Fruit fly (Drosophila melanogaster) whole organism, embryonic: ENCODE data around the gene Bsg.

Source experiments
- Atf3 ChIP-seq: fragments of 200-800 bp; sonication (Bioruptor generic); optimal IDR thresholded peaks from 3 replicates; lab custom pipeline; 2016; ENCODE audit warnings: missing biosample characterization, missing genetic modification characterization
- Bgb ChIP-seq: fragments of 200-800 bp; sonication (Bioruptor generic); IDR thresholded peaks from 2 replicates; pipeline ENCODE4 v1.3.6; 2022; ENCODE audit warnings: missing biosample characterization, missing genetic modification characterization; ENCODE audit not compliant: partially characterized antibody
- CG10267 ChIP-seq: fragments of 200-800 bp; sonication (Bioruptor generic); optimal IDR thresholded peaks from 2 replicates; lab custom pipeline; 2018; ENCODE audit warnings: missing biosample characterization, mild to moderate bottlenecking, missing genetic modification characterization, moderate library complexity
- CG11085 ChIP-seq: fragments of 200-800 bp; sonication (Bioruptor generic); IDR thresholded peaks from 2 replicates; pipeline ENCODE4 v1.3.6; 2022; ENCODE audit warnings: missing biosample characterization, missing genetic modification characterization
- CG11456 ChIP-seq: fragments of 200-800 bp; sonication (Bioruptor generic); IDR thresholded peaks from 3 replicates; pipeline ENCODE4 v1.3.6; 2022; ENCODE audit warnings: missing biosample characterization, missing genetic modification characterization
- CG14014 ChIP-seq: fragments of 200-800 bp; sonication (Bioruptor generic); IDR thresholded peaks from 2 replicates; pipeline ENCODE4 v1.3.6; 2022; ENCODE audit warnings: missing biosample characterization, missing genetic modification characterization
- CG15601 ChIP-seq: fragments of 200-800 bp; sonication (Bioruptor generic); optimal IDR thresholded peaks from 3 replicates; lab custom pipeline; 2019; ENCODE audit warnings: missing biosample characterization, mild to moderate bottlenecking, missing genetic modification characterization, moderate library complexity
- CG16779 ChIP-seq: fragments of 200-800 bp; sonication (Bioruptor generic); IDR thresholded peaks from 2 replicates; pipeline ENCODE4 v1.3.6; 2022; ENCODE audit warnings: missing biosample characterization, missing genetic modification characterization
- CG17186 ChIP-seq: fragments of 200-800 bp; sonication (Bioruptor generic); optimal IDR thresholded peaks from 3 replicates; lab custom pipeline; 2017; ENCODE audit warnings: missing biosample characterization, missing genetic modification reagents, missing genetic modification characterization
- CG2116 ChIP-seq: fragments of 200-800 bp; sonication (Bioruptor generic); optimal IDR thresholded peaks from 3 replicates; lab custom pipeline; 2018; ENCODE audit warnings: missing biosample characterization, mild to moderate bottlenecking, missing genetic modification characterization
- CG2202 ChIP-seq: fragments of 200-800 bp; sonication (Bioruptor generic); optimal IDR thresholded peaks from 2 replicates; lab custom pipeline; 2018; ENCODE audit warnings: missing biosample characterization, mild to moderate bottlenecking, missing genetic modification characterization
- CG2889 ChIP-seq: fragments of 200-800 bp; sonication (Bioruptor generic); IDR thresholded peaks from 3 replicates; pipeline ENCODE4 v1.3.6; 2022; ENCODE audit warnings: missing biosample characterization, missing genetic modification characterization
- CG6791 ChIP-seq: fragments of 200-800 bp; sonication (Bioruptor generic); IDR thresholded peaks from 3 replicates; pipeline ENCODE4 v1.3.6; 2022; ENCODE audit warnings: missing biosample characterization, missing genetic modification characterization; ENCODE audit not compliant: partially characterized antibody
- CG7839 ChIP-seq: fragments of 200-800 bp; sonication (Bioruptor generic); optimal IDR thresholded peaks from 3 replicates; lab custom pipeline; 2018; ENCODE audit warnings: missing biosample characterization, mild to moderate bottlenecking, missing genetic modification characterization, moderate library complexity
- CG8478 ChIP-seq: fragments of >200 bp; optimal IDR thresholded peaks from 2 replicates; lab custom pipeline; 2018
- CG8765 ChIP-seq: fragments of 200-800 bp; sonication (Bioruptor generic); IDR thresholded peaks from 2 replicates; pipeline ENCODE4 v1.3.6; 2022; ENCODE audit warnings: missing biosample characterization, missing genetic modification characterization
- CTCF ChIP-seq: fragments of 200-800 bp; sonication (Bioruptor generic); optimal IDR thresholded peaks from 2 replicates; lab custom pipeline; 2017; ENCODE audit warnings: missing biosample characterization, mild to moderate bottlenecking, missing genetic modification characterization, moderate library complexity
- Chrac-16 ChIP-seq: fragments of 200-800 bp; sonication (Bioruptor generic); optimal IDR thresholded peaks from 3 replicates; lab custom pipeline; 2016; ENCODE audit warnings: missing biosample characterization, missing genetic modification characterization
- D ChIP-seq, 2 experiments: fragments of 200-800 bp in 1 of 2; fragments of >200 bp in 1 of 2; sonication (Bioruptor generic) in 1 of 2; optimal IDR thresholded peaks; 2 replicates in 1 of 2; 3 replicates in 1 of 2; lab custom pipeline; 2017; ENCODE audit warnings: mild to moderate bottlenecking in 1 of 2, missing biosample characterization in 1 of 2, missing genetic modification characterization in 1 of 2, missing genetic modification reagents in 1 of 2
- Dek ChIP-seq: fragments of 200-800 bp; sonication (Bioruptor generic); optimal IDR thresholded peaks from 3 replicates; lab custom pipeline; 2019; ENCODE audit warnings: missing biosample characterization, mild to moderate bottlenecking, missing genetic modification characterization, moderate library complexity
- Dip2 ChIP-seq: fragments of 200-800 bp; sonication (Bioruptor generic); IDR thresholded peaks from 2 replicates; pipeline ENCODE4 v1.3.6; 2022; ENCODE audit warnings: missing biosample characterization, missing genetic modification characterization
- Dip3 ChIP-seq: fragments of 200-800 bp; sonication (Bioruptor generic); optimal IDR thresholded peaks from 3 replicates; lab custom pipeline; 2016; ENCODE audit warnings: missing biosample characterization, missing genetic modification characterization
- Fer1 ChIP-seq: fragments of 200-800 bp; sonication (Bioruptor generic); optimal IDR thresholded peaks from 2 replicates; lab custom pipeline; 2017; ENCODE audit warnings: missing biosample characterization, mild to moderate bottlenecking, missing genetic modification characterization
- HmgZ ChIP-seq: fragments of 200-800 bp; sonication (Bioruptor generic); optimal IDR thresholded peaks from 2 replicates; lab custom pipeline; 2018; ENCODE audit warnings: missing biosample characterization, mild to moderate bottlenecking, missing genetic modification characterization
- Kr ChIP-seq: fragments of 200-800 bp; sonication (Bioruptor generic); optimal IDR thresholded peaks from 2 replicates; lab custom pipeline; 2017; ENCODE audit warnings: missing biosample characterization, mild to moderate bottlenecking, missing genetic modification characterization
- Nf-YB ChIP-seq: fragments of 200-800 bp; sonication (Bioruptor generic); optimal IDR thresholded peaks from 3 replicates; lab custom pipeline; 2019; ENCODE audit warnings: missing biosample characterization, mild to moderate bottlenecking, missing genetic modification characterization, moderate library complexity
- Oli ChIP-seq: fragments of 200-800 bp; sonication (Bioruptor generic); optimal IDR thresholded peaks from 2 replicates; lab custom pipeline; 2018; ENCODE audit warnings: missing biosample characterization, mild to moderate bottlenecking, missing genetic modification characterization, moderate library complexity
- Opbp ChIP-seq: fragments of 200-800 bp; sonication (Bioruptor generic); IDR thresholded peaks from 3 replicates; pipeline ENCODE4 v1.3.6; 2022; ENCODE audit warnings: missing biosample characterization, missing genetic modification characterization; ENCODE audit not compliant: partially characterized antibody
- Ptx1 ChIP-seq: fragments of 200-800 bp; sonication (Bioruptor generic); IDR thresholded peaks from 2 replicates; pipeline ENCODE4 v1.3.6; 2022; ENCODE audit warnings: missing biosample characterization, missing genetic modification characterization
- Spps ChIP-seq: fragments of 200-800 bp; sonication (Bioruptor generic); optimal IDR thresholded peaks from 2 replicates; lab custom pipeline; 2018; ENCODE audit warnings: missing biosample characterization, mild to moderate bottlenecking, missing genetic modification characterization
- Sry-δ ChIP-seq: fragments of 200-800 bp; sonication (Bioruptor generic); optimal IDR thresholded peaks from 2 replicates; lab custom pipeline; 2016; ENCODE audit warnings: missing biosample characterization, missing genetic modification characterization
- Taf1 ChIP-seq: fragments of 200-800 bp; sonication (Bioruptor generic); IDR thresholded peaks from 2 replicates; pipeline ENCODE4 v1.3.6; 2022; ENCODE audit warnings: missing biosample characterization, missing genetic modification characterization
- Usf ChIP-seq: fragments of 200-800 bp; sonication (Bioruptor generic); optimal IDR thresholded peaks from 2 replicates; lab custom pipeline; 2017; ENCODE audit warnings: missing genotype, missing biosample characterization, missing genetic modification characterization
- ash1 ChIP-seq: fragments of 200-800 bp; sonication (Bioruptor generic); optimal IDR thresholded peaks from 2 replicates; lab custom pipeline; 2018; ENCODE audit warnings: missing biosample characterization, mild to moderate bottlenecking, missing genetic modification characterization
- bsh ChIP-seq, 2 experiments: fragments of 200-800 bp; sonication (Bioruptor generic); optimal IDR thresholded peaks; 2 replicates each; lab custom pipeline; 2017 to 2018; ENCODE audit warnings: mild to moderate bottlenecking in 2 of 2, missing biosample characterization in 2 of 2, missing genetic modification characterization in 2 of 2, moderate library complexity in 1 of 2
- ci ChIP-seq: fragments of 200-800 bp; sonication (Bioruptor generic); IDR thresholded peaks from 3 replicates; pipeline ENCODE4 v1.3.6; 2022; ENCODE audit warnings: missing biosample characterization, missing genetic modification characterization
- dati ChIP-seq: fragments of 200-800 bp; sonication (Bioruptor generic); IDR thresholded peaks from 2 replicates; pipeline ENCODE4 v1.3.6; 2022; ENCODE audit warnings: missing biosample characterization, missing genetic modification characterization
- dm ChIP-seq: fragments of 200-800 bp; sonication (Bioruptor generic); optimal IDR thresholded peaks from 3 replicates; lab custom pipeline; 2016; ENCODE audit warnings: missing biosample characterization, missing genetic modification characterization
- dysf ChIP-seq: fragments of 200-800 bp; sonication (Bioruptor generic); IDR thresholded peaks from 3 replicates; pipeline ENCODE4 v1.3.6; 2022; ENCODE audit warnings: missing biosample characterization, missing genetic modification characterization
- fd64A ChIP-seq: fragments of 200-800 bp; sonication (Bioruptor generic); optimal IDR thresholded peaks from 3 replicates; lab custom pipeline; 2018; ENCODE audit warnings: missing biosample characterization, mild to moderate bottlenecking, missing genetic modification characterization
- jumu ChIP-seq: fragments of 200-800 bp; sonication (Bioruptor generic); optimal IDR thresholded peaks from 3 replicates; lab custom pipeline; 2016; ENCODE audit warnings: missing biosample characterization, missing genetic modification characterization
- kah ChIP-seq: fragments of 200-800 bp; sonication (Bioruptor generic); optimal IDR thresholded peaks from 2 replicates; lab custom pipeline; 2018; ENCODE audit warnings: missing biosample characterization, mild to moderate bottlenecking, missing genetic modification characterization
- kni ChIP-seq: fragments of 200-800 bp; sonication (Bioruptor generic); optimal IDR thresholded peaks from 3 replicates; lab custom pipeline; 2017; ENCODE audit warnings: mild to moderate bottlenecking, missing biosample characterization, missing genetic modification reagents, missing genetic modification characterization
- lab ChIP-seq: fragments of 200-800 bp; sonication (Bioruptor generic); optimal IDR thresholded peaks from 3 replicates; lab custom pipeline; 2017; ENCODE audit warnings: missing biosample characterization, missing genetic modification characterization, mild to moderate bottlenecking, moderate library complexity, missing genetic modification reagents
- otp ChIP-seq: fragments of 200-800 bp; sonication (Bioruptor generic); IDR thresholded peaks from 3 replicates; pipeline ENCODE4, ENCODE4 v1.3.6; 2022; ENCODE audit warnings: missing biosample characterization, missing genetic modification characterization
- rib ChIP-seq: fragments of 200-800 bp; sonication (Bioruptor generic); IDR thresholded peaks from 2 replicates; pipeline ENCODE4 v1.3.6; 2022; ENCODE audit warnings: missing biosample characterization, missing genetic modification characterization
- slp2 ChIP-seq: fragments of 200-800 bp; sonication (Bioruptor generic); optimal IDR thresholded peaks from 2 replicates; lab custom pipeline; 2016; ENCODE audit warnings: missing biosample characterization, missing genetic modification characterization
- sob ChIP-seq: fragments of 200-800 bp; sonication (Bioruptor generic); IDR thresholded peaks from 2 replicates; pipeline ENCODE4 v1.3.6; 2022; ENCODE audit warnings: missing biosample characterization, missing genetic modification characterization
- sr ChIP-seq: fragments of 200-800 bp; sonication (Bioruptor generic); IDR thresholded peaks from 3 replicates; pipeline ENCODE4 v1.3.6; 2022; ENCODE audit warnings: missing biosample characterization, missing genetic modification characterization
- ssp ChIP-seq: fragments of 200-800 bp; sonication (Bioruptor generic); IDR thresholded peaks from 2 replicates; pipeline ENCODE4 v1.3.6; 2022; ENCODE audit warnings: missing biosample characterization, missing genetic modification characterization
- vvl ChIP-seq: fragments of 200-800 bp; sonication (Bioruptor generic); IDR thresholded peaks from 2 replicates; pipeline ENCODE4 v1.3.6; 2022; ENCODE audit warnings: missing biosample characterization, missing genetic modification characterization
- zfh1 ChIP-seq: fragments of 200-800 bp; sonication (Bioruptor generic); IDR thresholded peaks from 3 replicates; pipeline ENCODE4 v1.3.6; 2022; ENCODE audit warnings: missing biosample characterization, missing genetic modification characterization

The Bsg gene

DNA sequence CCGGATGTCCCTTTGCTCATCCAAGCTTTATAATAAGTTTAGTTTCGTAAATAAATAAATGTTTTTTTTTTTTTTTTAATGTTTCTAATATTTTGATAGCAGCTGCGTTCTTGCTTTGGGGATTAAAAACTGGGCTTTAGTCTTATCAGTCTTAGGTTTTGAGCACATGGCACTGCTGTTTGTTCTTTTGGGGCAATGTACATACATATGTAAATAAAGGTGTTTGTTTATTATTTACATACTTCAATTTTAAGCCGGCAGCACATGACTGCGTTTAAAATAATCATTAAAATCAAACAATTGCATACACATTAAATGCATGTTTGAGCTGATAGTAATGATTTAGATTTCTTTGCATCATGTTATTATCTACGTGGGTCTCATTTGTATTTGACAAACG is 81.0 kb downstream of the Bsg start (continued):
- TF ChIP-seq Atf3 (GFP tag; lab: Kevin White, UChicago), result peak; percentile 69
- TF ChIP-seq CG10267 (tag; lab: Kevin White, UChicago), result peak; percentile 54
- TF ChIP-seq CG17186, result peak; percentile 48
- TF ChIP-seq kah, result peak; percentile 75
- TF ChIP-seq slp2 (GFP tag; lab: Kevin White, UChicago), result peak; percentile 53
- peak; percentile 55; the same call in 1 of the 3 replicates for TF ChIP-seq sr (GFP tag; lab: Robert Waterston, UW)
- TF ChIP-seq zfh1 (GFP tag; lab: Robert Waterston, UW), result peak; percentile 88
- peak; percentile 92 for TF ChIP-seq fd64A (GFP tag; lab: Kevin White, UChicago)
- TF ChIP-seq Ptx1 (GFP tag; lab: Robert Waterston, UW), result no peak
- no peak for TF ChIP-seq Usf (GFP tag; lab: Kevin White, UChicago)
- TF ChIP-seq dysf, result peak; percentile 29; the same call in 1 of the 3 replicates
- peak; percentile 65 for TF ChIP-seq CG7839
- TF ChIP-seq CG15601, result peak; percentile 95
- no peak for TF ChIP-seq CG16779
- TF ChIP-seq CG11085 (GFP tag; lab: Robert Waterston, UW), result no peak
- TF ChIP-seq Dek (tag; lab: Kevin White, UChicago), result peak; percentile 48
- no peak for TF ChIP-seq rib
- TF ChIP-seq dm (GFP tag; lab: Kevin White, UChicago), result peak; percentile 39
- no peak for TF ChIP-seq ash1
- no peak for TF ChIP-seq Bgb (GFP tag; lab: Robert Waterston, UW)
- TF ChIP-seq otp (GFP tag; lab: Robert Waterston, UW), result peak; percentile 86; the same call in 2 of the 3 replicates
- TF ChIP-seq CG14014, result peak; percentile 63; the same call in 1 of the 2 replicates
- TF ChIP-seq Dip2 (GFP tag; lab: Robert Waterston, UW), result no peak
- TF ChIP-seq Oli (tag; lab: Kevin White, UChicago), result peak; percentile 58
- peak; percentile 55 for TF ChIP-seq Fer1 (GFP tag; lab: Kevin White, UChicago)
- TF ChIP-seq CG2116 (GFP tag; lab: Kevin White, UChicago), result peak; percentile 59
- peak; percentile 20 for TF ChIP-seq jumu
- no peak for TF ChIP-seq ssp (GFP tag; lab: Robert Waterston, UW)
- peak in 1 of 2 experiments; percentile 90 for TF ChIP-seq bsh (GFP tag; optimal IDR thresholded peaks at IDR 0.05; lab: Kevin White, UChicago)
- peak; percentile 74 for TF ChIP-seq Kr (GFP tag; lab: Kevin White, UChicago)
- peak; percentile 76 for TF ChIP-seq kni
- peak; percentile 92 for TF ChIP-seq CG2202 (tag; lab: Kevin White, UChicago)
- no peak for TF ChIP-seq CG8478 (lab: Kevin White, UChicago)
- TF ChIP-seq CG6791 (GFP tag; lab: Robert Waterston, UW), result no peak
- no peak for TF ChIP-seq D (optimal IDR thresholded peaks at IDR 0.05; lab: Kevin White, UChicago)
- peak; percentile 88 for TF ChIP-seq D (GFP tag; optimal IDR thresholded peaks at IDR 0.05; lab: Kevin White, UChicago)
- peak; percentile 52 for TF ChIP-seq HmgZ (tag; lab: Kevin White, UChicago)
- TF ChIP-seq ci (GFP tag; lab: Robert Waterston, UW), result peak; percentile 93
- TF ChIP-seq CG8765 (GFP tag; lab: Robert Waterston, UW), result no peak
- TF ChIP-seq Dip3 (GFP tag; lab: Kevin White, UChicago), result no peak
- no peak for TF ChIP-seq dati (GFP tag; lab: Robert Waterston, UW)
- no peak for TF ChIP-seq CG2889 (GFP tag; lab: Robert Waterston, UW)
- no peak for TF ChIP-seq CG11456
- TF ChIP-seq vvl (GFP tag; lab: Robert Waterston, UW), result peak; percentile 82
- TF ChIP-seq lab, result peak; percentile 88
- peak; percentile 31 for TF ChIP-seq Sry-δ (GFP tag; lab: Kevin White, UChicago)
- TF ChIP-seq Nf-YB (GFP tag; lab: Kevin White, UChicago), result peak; percentile 63
- TF ChIP-seq Opbp (GFP tag; lab: Robert Waterston, UW), result no peak
- peak; percentile 80 for TF ChIP-seq Spps (tag; lab: Kevin White, UChicago)
- TF ChIP-seq Chrac-16 (GFP tag; lab: Kevin White, UChicago), result no peak
- no peak for TF ChIP-seq Taf1 (GFP tag; lab: Robert Waterston, UW)
- peak; percentile 40 for TF ChIP-seq CTCF
- TF ChIP-seq sob, result peak; percentile 39; the same call in 1 of the 2 replicates
